Worm (Caenorhabditis elegans) whole organism, L1 larva: ENCODE data around the gene F52H2.3.
A peak's percentile ranks its signal among the peaks of the same experiment; 100 is the strongest.

Experiments used
- C04F5.9 ChIP-seq: sonication (generic microtip); optimal IDR thresholded peaks from 2 replicates; lab custom pipeline; 2016; ENCODE audit warnings: missing genetic modification characterization, missing compliant biosample characterization
- C16A3.4 ChIP-seq: fragments of 150-350 bp; optimal IDR thresholded peaks from 2 replicates; lab custom pipeline; 2014; ENCODE audit warnings: missing biosample characterization, missing genetic modification characterization
- F16B12.6 ChIP-seq: fragments of 150-350 bp; optimal IDR thresholded peaks from 2 replicates; lab custom pipeline; 2014; ENCODE audit warnings: missing biosample characterization, missing genetic modification characterization
- Y116A8C.19 ChIP-seq: sonication (generic microtip); optimal IDR thresholded peaks from 2 replicates; lab custom pipeline; 2016; ENCODE audit warnings: missing compliant biosample characterization, missing genetic modification characterization, borderline replicate concordance
- aha-1 ChIP-seq: fragments of 150-350 bp; optimal IDR thresholded peaks from 2 replicates; lab custom pipeline; 2014; ENCODE audit warnings: missing biosample characterization, missing genetic modification characterization
- alr-1 ChIP-seq: fragments of 200-800 bp; sonication (Bioruptor generic); optimal IDR thresholded peaks from 2 replicates; lab custom pipeline; 2018; ENCODE audit warnings: borderline replicate concordance, mild to moderate bottlenecking, missing genetic modification characterization, missing compliant biosample characterization
- ama-1 ChIP-seq: fragments of 150-350 bp; optimal IDR thresholded peaks from 2 replicates; lab custom pipeline; 2014
- blmp-1 ChIP-seq: fragments of 150-350 bp; optimal IDR thresholded peaks from 2 replicates; lab custom pipeline; 2014; ENCODE audit warnings: missing biosample characterization, missing genetic modification characterization
- ceh-82 ChIP-seq, 3 experiments: fragments of 150-350 bp in 1 of 3; sonication (generic microtip) in 2 of 3; optimal IDR thresholded peaks; 2 replicates each; lab custom pipeline; 2014 to 2017; ENCODE audit warnings: missing biosample characterization in 3 of 3, missing genetic modification characterization in 3 of 3
- ceh-88 ChIP-seq: fragments of 200-800 bp; sonication (Bioruptor generic); IDR thresholded peaks from 2 replicates; pipeline ENCODE4 v1.3.6; 2022; ENCODE audit warnings: missing genetic modification characterization, missing compliant biosample characterization
- ceh-90 ChIP-seq: sonication (generic microtip); optimal IDR thresholded peaks from 2 replicates; lab custom pipeline; 2016; ENCODE audit warnings: missing genetic modification characterization, missing compliant biosample characterization
- ces-1 ChIP-seq: fragments of 150-350 bp; optimal IDR thresholded peaks from 2 replicates; lab custom pipeline; 2014; ENCODE audit warnings: missing biosample characterization, missing genetic modification reagents, missing genetic modification characterization
- efl-1 ChIP-seq, 4 experiments: fragments of 150-350 bp; optimal IDR thresholded peaks in 3 of 4; peaks in 1 of 4; 1 replicate in 1 of 4; 2 replicates in 3 of 4; lab custom pipeline; 2014; ENCODE audit warnings: missing biosample characterization in 2 of 4, missing genetic modification characterization in 2 of 4, missing genetic modification reagents in 2 of 4
- efl-3 ChIP-seq: fragments of 200-800 bp; sonication (Bioruptor generic); optimal IDR thresholded peaks from 2 replicates; lab custom pipeline; 2018; ENCODE audit warnings: mild to moderate bottlenecking, missing genetic modification characterization, missing compliant biosample characterization
- elt-3 ChIP-seq, 6 experiments: fragments of 150-350 bp in 1 of 6; sonication (generic microtip); optimal IDR thresholded peaks; 2 replicates each; lab custom pipeline; 2017 to 2018; ENCODE audit warnings: missing biosample characterization in 6 of 6, missing genetic modification characterization in 6 of 6, inconsistent platforms in 1 of 6
- fkh-10 ChIP-seq: sonication (generic microtip); optimal IDR thresholded peaks from 2 replicates; lab custom pipeline; 2017; ENCODE audit warnings: missing biosample characterization, missing genetic modification reagents, missing genetic modification characterization
- fkh-4 ChIP-seq: sonication (generic microtip); optimal IDR thresholded peaks from 2 replicates; lab custom pipeline; 2016; ENCODE audit warnings: missing compliant biosample characterization, missing genetic modification characterization, borderline replicate concordance
- fkh-8 ChIP-seq: sonication (generic microtip); optimal IDR thresholded peaks from 2 replicates; lab custom pipeline; 2016; ENCODE audit warnings: mild to moderate bottlenecking, missing genetic modification characterization, missing compliant biosample characterization
- grh-1 ChIP-seq: fragments of 200-800 bp; sonication (Bioruptor generic); IDR thresholded peaks from 2 replicates; pipeline ENCODE4 v1.3.6; 2022; ENCODE audit warnings: missing genetic modification reagents, missing genetic modification characterization, missing compliant biosample characterization
- hpl-2 ChIP-seq: fragments of 150-350 bp; optimal IDR thresholded peaks from 2 replicates; lab custom pipeline; 2014; ENCODE audit warnings: missing biosample characterization, missing genetic modification reagents, missing genetic modification characterization
- irx-1 ChIP-seq: sonication (generic microtip); optimal IDR thresholded peaks from 2 replicates; lab custom pipeline; 2016; ENCODE audit warnings: missing genetic modification characterization, missing compliant biosample characterization
- jun-1 ChIP-seq: fragments of 150-350 bp; optimal IDR thresholded peaks from 2 replicates; lab custom pipeline; 2014; ENCODE audit warnings: missing biosample characterization, missing genetic modification reagents, missing genetic modification characterization
- lin-14 ChIP-seq: fragments of 200-800 bp; sonication (Bioruptor generic); optimal IDR thresholded peaks from 2 replicates; lab custom pipeline; 2018; ENCODE audit warnings: mild to moderate bottlenecking, missing genetic modification characterization, moderate library complexity, missing compliant biosample characterization
- lin-15B ChIP-seq: fragments of 150-350 bp; sonication (generic microtip); optimal IDR thresholded peaks from 3 replicates; lab custom pipeline; 2014; ENCODE audit warnings: missing biosample characterization, missing genetic modification characterization
- lin-39 ChIP-seq: fragments of 150-350 bp; optimal IDR thresholded peaks from 2 replicates; lab custom pipeline; 2014; ENCODE audit warnings: missing biosample characterization, missing genetic modification reagents, missing genetic modification characterization
- lir-3 ChIP-seq: sonication (generic microtip); optimal IDR thresholded peaks from 2 replicates; lab custom pipeline; 2016; ENCODE audit warnings: mild to moderate bottlenecking, missing genetic modification characterization, moderate library complexity, missing compliant biosample characterization; ENCODE audit not compliant: poor library complexity
- lsy-2 ChIP-seq, 2 experiments: fragments of 150-350 bp; optimal IDR thresholded peaks; 2 replicates each; lab custom pipeline; 2014; ENCODE audit warnings: missing biosample characterization in 2 of 2, missing genetic modification characterization in 2 of 2
- mab-9 ChIP-seq: fragments of 200-800 bp; sonication (Bioruptor generic); IDR thresholded peaks from 2 replicates; pipeline ENCODE4 v1.3.6; 2022; ENCODE audit warnings: missing genetic modification reagents, missing genetic modification characterization, missing compliant biosample characterization
- mep-1 ChIP-seq: fragments of 150-350 bp; optimal IDR thresholded peaks from 2 replicates; lab custom pipeline; 2014; ENCODE audit warnings: missing biosample characterization, missing genetic modification characterization
- nhr-11 ChIP-seq: fragments of 150-350 bp; optimal IDR thresholded peaks from 2 replicates; lab custom pipeline; 2014; ENCODE audit warnings: missing biosample characterization, missing genetic modification characterization
- nhr-19 ChIP-seq: fragments of 200-800 bp; sonication (Bioruptor generic); conservative IDR thresholded peaks from 2 replicates; pipeline ENCODE4 v1.3.6; 2022; ENCODE audit warnings: missing genetic modification characterization, missing compliant biosample characterization
- nhr-20 ChIP-seq: sonication (generic microtip); optimal IDR thresholded peaks from 2 replicates; lab custom pipeline; 2016; ENCODE audit warnings: mild to moderate bottlenecking, missing genetic modification characterization, missing compliant biosample characterization
- nhr-47 ChIP-seq: sonication (generic microtip); optimal IDR thresholded peaks from 2 replicates; lab custom pipeline; 2016; ENCODE audit warnings: mild to moderate bottlenecking, missing genetic modification characterization, moderate library complexity, missing compliant biosample characterization
- nhr-71 ChIP-seq: sonication (generic microtip); optimal IDR thresholded peaks from 2 replicates; lab custom pipeline; 2016; ENCODE audit warnings: mild to moderate bottlenecking, missing genetic modification characterization, moderate library complexity, missing compliant biosample characterization
- nhr-77 ChIP-seq: fragments of 150-350 bp; optimal IDR thresholded peaks from 2 replicates; lab custom pipeline; 2014; ENCODE audit warnings: missing biosample characterization, missing genetic modification characterization
- nhr-84 ChIP-seq: sonication (generic microtip); optimal IDR thresholded peaks from 2 replicates; lab custom pipeline; 2017; ENCODE audit warnings: missing biosample characterization, missing genetic modification characterization
- pag-3 ChIP-seq: sonication (generic microtip); optimal IDR thresholded peaks from 2 replicates; lab custom pipeline; 2017; ENCODE audit warnings: missing genetic modification characterization, mild to moderate bottlenecking, missing compliant biosample characterization, antibody characterized with exemption, borderline replicate concordance; ENCODE audit not compliant: insufficient read depth
- pqm-1 ChIP-seq: sonication (generic microtip); optimal IDR thresholded peaks from 3 replicates; lab custom pipeline; 2017; ENCODE audit warnings: missing biosample characterization, missing genetic modification characterization
- rnt-1 ChIP-seq: sonication (generic microtip); optimal IDR thresholded peaks from 2 replicates; lab custom pipeline; 2016; ENCODE audit warnings: mild to moderate bottlenecking, missing genetic modification characterization, moderate library complexity, missing compliant biosample characterization
- skn-1 ChIP-seq: fragments of 150-350 bp; optimal IDR thresholded peaks from 2 replicates; lab custom pipeline; 2014; ENCODE audit warnings: missing biosample characterization, missing genetic modification characterization
- snu-23 ChIP-seq: sonication (generic microtip); optimal IDR thresholded peaks from 2 replicates; lab custom pipeline; 2016; ENCODE audit warnings: missing genetic modification characterization, missing compliant biosample characterization
- sup-37 ChIP-seq: fragments of 200-800 bp; sonication (Bioruptor generic); optimal IDR thresholded peaks from 2 replicates; lab custom pipeline; 2018; ENCODE audit warnings: mild to moderate bottlenecking, missing genetic modification characterization, missing compliant biosample characterization
- tbx-2 ChIP-seq: sonication (generic microtip); optimal IDR thresholded peaks from 2 replicates; lab custom pipeline; 2016; ENCODE audit warnings: missing genetic modification characterization, missing compliant biosample characterization
- unc-130 ChIP-seq: fragments of 150-350 bp; optimal IDR thresholded peaks from 2 replicates; lab custom pipeline; 2017; ENCODE audit warnings: missing biosample characterization, missing genetic modification characterization, inconsistent platforms
- unc-30 ChIP-seq: sonication (generic microtip); optimal IDR thresholded peaks from 2 replicates; lab custom pipeline; 2017; ENCODE audit warnings: missing biosample characterization, missing genetic modification characterization
- unc-62 ChIP-seq: fragments of 150-350 bp; optimal IDR thresholded peaks from 2 replicates; lab custom pipeline; 2014; ENCODE audit warnings: missing biosample characterization, missing genetic modification reagents, missing genetic modification characterization
- zag-1 ChIP-seq: fragments of 150-350 bp; optimal IDR thresholded peaks from 2 replicates; lab custom pipeline; 2014; ENCODE audit warnings: missing biosample characterization, missing genetic modification characterization
- zip-4 ChIP-seq: fragments of 200-800 bp; sonication (Bioruptor generic); optimal IDR thresholded peaks from 2 replicates; lab custom pipeline; 2018; ENCODE audit warnings: mild to moderate bottlenecking, missing genetic modification characterization, moderate library complexity, missing compliant biosample characterization
- ztf-11 ChIP-seq, 2 experiments: sonication (generic microtip); optimal IDR thresholded peaks; 2 replicates each; lab custom pipeline; 2016 to 2017; ENCODE audit warnings: missing genetic modification characterization in 2 of 2, missing biosample characterization in 1 of 2, missing compliant biosample characterization in 1 of 2
- ztf-4 ChIP-seq: fragments of 150-350 bp; optimal IDR thresholded peaks from 2 replicates; lab custom pipeline; 2014; ENCODE audit warnings: missing biosample characterization, missing genetic modification characterization

F52H2.3 gene

DNA sequence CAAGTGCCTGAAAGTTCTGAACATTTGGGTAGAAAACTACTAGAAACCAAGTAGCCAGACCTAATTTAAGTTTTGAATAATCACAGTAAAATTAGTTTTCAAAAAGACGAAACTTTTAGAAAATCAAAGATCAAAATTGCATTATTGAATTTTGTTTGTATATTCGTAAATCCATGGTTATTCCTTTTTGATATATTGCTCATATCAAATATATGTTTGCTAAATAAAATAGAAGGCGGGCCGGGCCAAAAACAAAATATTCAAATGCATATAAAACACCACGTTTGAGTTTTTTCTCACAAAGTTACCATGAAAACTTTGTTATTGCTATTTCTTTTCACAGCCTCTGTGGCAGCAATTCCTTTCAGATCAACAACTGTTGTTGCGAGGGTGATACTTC, 36.6 kb upstream of the F52H2.3 start, which contains the start of gene ttr-42:
Gene ttr-42 (plus strand): TSS at position 301 of the 400 bp plus-strand sequence.
- TF ChIP-seq alr-1 (tag; lab: Kevin White, UChicago) (no peak), irx-1 (tag; lab: Kevin White, UChicago) (no peak), aha-1 (tag; lab: Kevin White, UChicago) (no peak), unc-62 (GFP tag; lab: Kevin White, UChicago) (no peak), fkh-4 (tag; lab: Kevin White, UChicago) (no peak), nhr-20 (tag; lab: Kevin White, UChicago) (no peak)
- TF ChIP-seq, all 84 proteins: peak for 0

- TF ChIP-seq C04F5.9 (tag; lab: Kevin White, UChicago) (no peak), nhr-84 (no peak), ztf-4 (tag; lab: Kevin White, UChicago) (no peak), C16A3.4 (tag; lab: Kevin White, UChicago) (no peak), efl-1 (optimal IDR thresholded peaks at IDR 0.05; lab: Kevin White, UChicago) (no peak), efl-1 (GFP tag; optimal IDR thresholded peaks at IDR 0.05 in 1 of 2; lab: Kevin White, UChicago) (no peak), nhr-19 (GFP tag; lab: Robert Waterston, UW) (no peak), fkh-10 (GFP tag; lab: Kevin White, UChicago) (no peak), F16B12.6 (tag; lab: Kevin White, UChicago) (no peak), ama-1 (lab: Kevin White, UChicago) (no peak), fkh-8 (tag; lab: Kevin White, UChicago) (peak; percentile 56), nhr-71 (peak; percentile 14), irx-1 (tag; lab: Kevin White, UChicago) (no peak), fkh-4 (tag; lab: Kevin White, UChicago) (no peak), ztf-11 (tag; optimal IDR thresholded peaks at IDR 0.05; lab: Kevin White, UChicago) (no peak), lin-39 (no peak), ceh-82 (tag; optimal IDR thresholded peaks at IDR 0.05; lab: Kevin White, UChicago) (peak in 1 of 3 experiments; percentile 53), blmp-1 (tag; lab: Kevin White, UChicago) (no peak), elt-3 (tag; optimal IDR thresholded peaks at IDR 0.05; lab: Kevin White, UChicago) (no peak), ceh-90 (tag; lab: Kevin White, UChicago) (no peak), pag-3 (tag; lab: Kevin White, UChicago) (no peak), zip-4 (no peak), pqm-1 (no peak), ceh-88 (GFP tag; lab: Robert Waterston, UW) (no peak), snu-23 (GFP tag; lab: Kevin White, UChicago) (peak; percentile 20), unc-130 (tag; lab: Kevin White, UChicago) (no peak), sup-37 (GFP tag; lab: Kevin White, UChicago) (no peak), tbx-2 (tag; lab: Kevin White, UChicago) (no peak), efl-3 (GFP tag; lab: Kevin White, UChicago) (no peak), zag-1 (no peak), jun-1 (tag; lab: Kevin White, UChicago) (no peak), skn-1 (tag; lab: Kevin White, UChicago) (peak; percentile 78), nhr-77 (tag; lab: Kevin White, UChicago) (no peak), unc-62 (GFP tag; lab: Kevin White, UChicago) (no peak), unc-30 (no peak), grh-1 (GFP tag; lab: Robert Waterston, UW) (no peak), hpl-2 (GFP tag; lab: Kevin White, UChicago) (no peak), ces-1 (GFP tag; lab: Kevin White, UChicago) (no peak), mep-1 (tag; lab: Kevin White, UChicago) (no peak), Y116A8C.19 (no peak), lin-15B (no peak), lin-14 (GFP tag; lab: Kevin White, UChicago) (peak; percentile 71), rnt-1 (peak; percentile 52), nhr-11 (tag; lab: Kevin White, UChicago) (no peak), lir-3 (tag; lab: Kevin White, UChicago) (no peak), mab-9 (GFP tag; lab: Robert Waterston, UW) (no peak), nhr-47 (tag; lab: Kevin White, UChicago) (peak; percentile 25), lsy-2 (tag; optimal IDR thresholded peaks at IDR 0.05; lab: Kevin White, UChicago) (peak in 1 of 2 experiments; percentile 33)
These were observed 31.8 kb upstream of the F52H2.3 start, which contains the start of the genes ccd-5 and F52H2.1 for ce11 chrX:2572646-2573149. Gene ccd-5 (minus strand): TSS chrX:2572653. Gene F52H2.1 (plus strand): TSS chrX:2573099.
